Fruit fly (Drosophila melanogaster): ENCODE data around the gene CG5906.

The CG5906 gene

dm6 chr3L:11832360-11833295 is 38.5 kb downstream of the CG5906 start:
- TF ChIP-seq CG8478 (optimal IDR thresholded peaks at IDR 0.05) (no peak), CTCF (optimal IDR thresholded peaks at IDR 0.05) (no peak)

dm6 chr3L:11831199-11831598 is 39.9 kb downstream of the CG5906 start:
- TF ChIP-seq CG8478 (optimal IDR thresholded peaks at IDR 0.05) = no peak
- no peak for TF ChIP-seq CTCF (optimal IDR thresholded peaks at IDR 0.05)

DNA sequence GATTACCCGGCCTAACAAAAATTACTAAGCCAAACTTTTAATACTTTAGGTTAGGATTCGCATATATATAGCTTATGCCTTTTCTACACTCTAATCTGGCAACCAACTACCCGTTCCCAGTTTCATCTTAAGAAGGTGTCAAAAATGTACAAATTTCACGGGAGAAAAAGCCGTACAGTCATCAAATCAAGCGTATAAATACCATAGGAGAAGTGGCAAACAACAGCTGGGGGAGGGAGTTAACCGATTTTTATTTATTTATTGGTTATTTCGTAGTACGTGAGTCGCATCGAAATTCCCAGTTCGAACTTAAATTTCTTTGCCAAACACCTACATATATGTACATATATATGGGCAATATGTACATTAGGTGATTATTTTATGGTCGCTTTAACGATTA is 42.4 kb downstream of the CG5906 start, which contains the start of gene CG7264:
CG7264 (plus strand) TSS at position 301 of the 400 bp plus-strand sequence.
- no peak for TF ChIP-seq CG8478 (optimal IDR thresholded peaks at IDR 0.05)

DNA sequence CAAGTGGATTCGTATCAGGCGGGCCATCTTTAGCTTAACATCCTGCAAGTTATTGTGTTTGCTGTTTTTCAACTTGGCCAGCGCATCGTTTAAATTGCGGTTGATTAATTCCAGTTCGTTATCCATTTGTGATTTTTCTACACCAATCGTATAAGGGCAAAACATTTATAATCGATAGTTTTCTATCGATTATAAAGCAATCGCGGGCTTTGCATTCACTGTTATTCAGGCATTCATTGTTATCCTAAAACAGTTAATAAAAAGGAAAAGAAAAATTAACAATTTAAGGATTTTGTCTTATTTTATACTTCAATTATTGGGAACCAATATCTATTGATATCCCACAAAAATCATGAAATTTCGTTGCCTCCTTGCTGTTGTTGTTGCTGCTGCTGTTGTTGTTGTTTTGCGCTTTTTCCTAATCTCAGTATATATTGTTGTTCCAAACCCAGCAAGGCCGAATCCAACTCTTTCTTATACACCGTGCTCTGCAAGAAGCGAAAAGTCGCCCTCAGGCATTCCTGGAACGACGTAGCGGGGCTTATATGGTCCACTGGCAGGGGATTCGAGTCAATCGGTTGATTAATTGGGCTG is 45.4 kb downstream of the CG5906 start, which contains the start of gene CG32095:
CG32095 (minus strand) TSS at position 173 of the 594 bp plus-strand sequence.
- no peak for TF ChIP-seq CG8478 (optimal IDR thresholded peaks at IDR 0.05)
- no peak for TF ChIP-seq CTCF (optimal IDR thresholded peaks at IDR 0.05)

DNA sequence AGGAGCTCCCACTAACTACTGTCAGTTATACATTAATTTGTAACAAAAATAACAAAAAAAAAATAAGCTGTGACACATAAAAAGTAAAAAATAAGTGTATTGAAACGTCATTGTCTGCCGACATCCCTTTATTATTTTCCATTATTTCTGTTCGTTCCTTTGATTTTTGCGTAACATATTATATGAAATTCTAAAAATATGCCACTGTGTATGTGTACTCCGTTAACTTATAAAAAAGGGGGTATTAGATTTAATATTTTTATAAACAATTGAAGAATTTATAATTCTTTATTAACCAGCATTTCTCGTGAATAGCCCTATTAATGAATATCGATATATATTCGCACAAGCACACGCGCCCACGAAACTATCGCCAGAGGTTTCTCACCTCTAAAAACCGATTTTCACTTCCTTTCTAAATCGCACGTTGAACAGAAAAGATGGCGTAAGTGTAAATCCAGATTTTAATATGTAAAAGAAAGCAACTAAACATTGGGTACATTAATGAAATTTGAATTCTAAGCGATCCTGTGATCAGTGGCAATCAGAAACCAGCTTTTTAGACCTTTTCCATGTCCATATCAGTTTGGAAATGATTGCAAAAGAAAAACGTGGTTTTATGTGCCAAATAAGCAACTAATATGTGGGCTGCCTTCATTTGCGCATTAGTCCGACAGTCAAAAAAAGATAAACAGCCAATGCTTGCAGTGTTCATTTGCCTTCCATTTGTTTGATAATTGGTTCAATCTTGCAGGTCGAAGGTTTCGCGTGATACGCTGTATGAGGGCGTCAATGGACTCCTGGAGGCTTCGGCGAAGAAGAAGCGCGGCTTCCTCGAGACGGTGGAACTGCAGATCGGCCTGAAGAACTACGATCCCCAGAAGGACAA is 48.4 kb downstream of the CG5906 start, which contains the start of gene RpL10Ab:
RpL10Ab (plus strand) TSS at position 406 of the 889 bp plus-strand sequence.
- TF ChIP-seq CG8478 (optimal IDR thresholded peaks at IDR 0.05) (no peak), CTCF (optimal IDR thresholded peaks at IDR 0.05) (no peak)

DNA sequence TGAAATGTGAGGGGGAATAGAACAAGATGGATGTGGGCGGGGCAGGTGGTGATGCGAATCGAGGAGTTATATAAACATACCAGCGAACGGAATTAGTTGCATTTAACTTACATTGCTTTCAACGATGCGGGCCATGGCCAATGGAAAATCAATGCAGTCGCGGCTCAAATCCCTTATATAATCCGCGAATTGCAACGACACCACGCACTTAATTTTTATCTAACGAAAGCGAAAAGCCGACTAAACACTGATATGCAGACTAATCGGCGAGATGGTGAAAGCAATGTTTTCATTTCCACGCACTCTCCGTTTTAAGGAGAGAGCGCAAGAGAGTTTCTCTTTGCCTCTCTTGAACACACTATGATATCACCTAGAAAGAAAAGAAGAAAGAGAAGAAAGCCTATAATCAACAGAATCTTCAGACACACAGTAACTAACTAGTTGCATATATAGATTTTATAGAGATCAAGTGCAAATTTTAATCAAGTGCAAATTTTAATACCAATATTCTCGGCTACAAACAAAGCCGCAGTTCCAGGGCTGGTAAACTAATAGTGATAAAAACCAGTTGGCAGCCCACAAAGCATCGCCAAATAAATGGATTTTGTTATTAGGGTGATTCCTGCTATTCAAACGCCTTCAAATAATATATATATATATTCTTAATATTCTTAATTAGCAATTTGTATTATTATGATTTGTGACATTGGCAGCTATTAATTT is 49.2 kb downstream of the CG5906 start, which contains the start of the genes CG11597 and CG5946:
CG11597 (minus strand) TSS at position 553 of the 723 bp plus-strand sequence.
CG5946 (minus strand) TSS at position 553 of the 723 bp plus-strand sequence.
- no peak for TF ChIP-seq CTCF (optimal IDR thresholded peaks at IDR 0.05)
